Fruit fly (Drosophila melanogaster): ENCODE data around the gene ringer.

Gene ringer

dm6 chr3L:16334876-16335275 is 24.4 kb downstream of the ringer start:
- no peak for TF ChIP-seq br (GFP tag; optimal IDR thresholded peaks at IDR 0.05)
- no peak for TF ChIP-seq tai (GFP tag; optimal IDR thresholded peaks at IDR 0.05)
- TF ChIP-seq Hnf4 (GFP tag; optimal IDR thresholded peaks at IDR 0.05): no peak
- TF ChIP-seq Jra (GFP tag; optimal IDR thresholded peaks at IDR 0.05): no peak
- peak; percentile 39 for TF ChIP-seq Dif (GFP tag; optimal IDR thresholded peaks at IDR 0.05; ENCODE audit: partially characterized antibody)
- TF ChIP-seq Vsx2 (GFP tag; optimal IDR thresholded peaks at IDR 0.05; ENCODE audit: partially characterized antibody): peak; percentile 58
- TF ChIP-seq Myc (optimal IDR thresholded peaks at IDR 0.05): peak; percentile 80
- TF ChIP-seq usp (GFP tag; optimal IDR thresholded peaks at IDR 0.05): no peak
- TF ChIP-seq Sp1 (GFP tag; optimal IDR thresholded peaks at IDR 0.05): no peak
- no peak for TF ChIP-seq psq (GFP tag; optimal IDR thresholded peaks at IDR 0.05)
- peak; percentile 79 for TF ChIP-seq N (GFP tag; optimal IDR thresholded peaks at IDR 0.05)
- TF ChIP-seq Rel (GFP tag; optimal IDR thresholded peaks at IDR 0.05): no peak
- TF ChIP-seq Rel (tag; optimal IDR thresholded peaks at IDR 0.05): no peak
- TF ChIP-seq Dfd (GFP tag; optimal IDR thresholded peaks at IDR 0.05): no peak

dm6 chr3L:16333013-16333412 is 26.2 kb downstream of the ringer start, which contains the start of gene CG13056:
TSS of gene CG13056 (plus strand) at chr3L:16333313.
- TF ChIP-seq OdsH (GFP tag; optimal IDR thresholded peaks at IDR 0.05): no peak
- TF ChIP-seq Sp1 (GFP tag; optimal IDR thresholded peaks at IDR 0.05): no peak
- TF ChIP-seq Vsx2 (GFP tag; optimal IDR thresholded peaks at IDR 0.05; ENCODE audit: partially characterized antibody): no peak
- no peak for TF ChIP-seq dl (GFP tag; optimal IDR thresholded peaks at IDR 0.05; ENCODE audit: insufficient read depth in 1 of 2, partially characterized antibody in 2 of 2)
- TF ChIP-seq rgr (GFP tag; optimal IDR thresholded peaks at IDR 0.05): no peak
- no peak for TF ChIP-seq pan (optimal IDR thresholded peaks at IDR 0.05)
- TF ChIP-seq Mio (GFP tag; optimal IDR thresholded peaks at IDR 0.05): no peak
- TF ChIP-seq jim (GFP tag; optimal IDR thresholded peaks at IDR 0.05): no peak
- TF ChIP-seq N (GFP tag; optimal IDR thresholded peaks at IDR 0.05): no peak
- no peak for TF ChIP-seq sage (GFP tag; optimal IDR thresholded peaks at IDR 0.05)
- no peak for TF ChIP-seq CG32264 (GFP tag; optimal IDR thresholded peaks at IDR 0.05)
- no peak for TF ChIP-seq CG9705 (GFP tag; optimal IDR thresholded peaks at IDR 0.05)
- no peak for TF ChIP-seq dmrt93B (GFP tag; optimal IDR thresholded peaks at IDR 0.05)
- TF ChIP-seq Myc (optimal IDR thresholded peaks at IDR 0.05): no peak
- TF ChIP-seq GATAd (GFP tag; optimal IDR thresholded peaks at IDR 0.05): no peak
- TF ChIP-seq sv (GFP tag; optimal IDR thresholded peaks at IDR 0.05): no peak
- no peak for TF ChIP-seq lola (GFP tag; optimal IDR thresholded peaks at IDR 0.05)

dm6 chr3L:16331633-16332032 is 27.6 kb downstream of the ringer start, which contains the start of gene retinin:
TSS of gene retinin (plus strand) at chr3L:16331933.
- TF ChIP-seq pan (optimal IDR thresholded peaks at IDR 0.05): no peak
- no peak for TF ChIP-seq HLH106 (tag; optimal IDR thresholded peaks at IDR 0.05)
- no peak for TF ChIP-seq dmrt93B (GFP tag; optimal IDR thresholded peaks at IDR 0.05)
- TF ChIP-seq Dfd (GFP tag; optimal IDR thresholded peaks at IDR 0.05): no peak
- no peak for TF ChIP-seq lola (GFP tag; optimal IDR thresholded peaks at IDR 0.05)
- no peak for TF ChIP-seq dl (GFP tag; optimal IDR thresholded peaks at IDR 0.05; ENCODE audit: insufficient read depth in 1 of 2, partially characterized antibody in 2 of 2)
- TF ChIP-seq fru (GFP tag; optimal IDR thresholded peaks at IDR 0.05): no peak
- TF ChIP-seq Dif (GFP tag; optimal IDR thresholded peaks at IDR 0.05; ENCODE audit: partially characterized antibody): no peak
- no peak for TF ChIP-seq jim (GFP tag; optimal IDR thresholded peaks at IDR 0.05)
- no peak for TF ChIP-seq CG32264 (GFP tag; optimal IDR thresholded peaks at IDR 0.05)
- no peak for TF ChIP-seq Abd-B (GFP tag; optimal IDR thresholded peaks at IDR 0.05)
- TF ChIP-seq brk (GFP tag; optimal IDR thresholded peaks at IDR 0.05): no peak
- TF ChIP-seq Mio (GFP tag; optimal IDR thresholded peaks at IDR 0.05): no peak
- TF ChIP-seq ey (GFP tag; optimal IDR thresholded peaks at IDR 0.05): no peak

DNA sequence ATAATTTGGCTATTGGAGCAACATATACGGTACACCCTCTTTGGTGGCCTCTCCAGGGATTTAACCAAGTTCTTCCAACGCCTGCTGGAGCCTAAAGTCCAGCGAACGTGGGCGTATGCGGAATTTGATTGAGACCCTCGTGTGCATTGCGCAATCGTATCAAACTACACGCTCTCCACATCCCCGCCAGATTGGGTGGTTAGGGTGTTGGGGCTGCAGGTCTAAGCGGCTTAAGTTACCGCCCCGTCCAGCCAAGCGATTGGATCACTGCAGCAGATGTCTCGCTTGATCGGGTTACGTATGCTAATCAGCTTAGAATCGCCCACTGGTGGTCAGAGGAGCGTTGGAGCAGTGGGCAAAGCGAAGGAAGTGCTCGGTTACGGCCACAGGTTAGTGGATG is 28.5 kb downstream of the ringer start, which contains the start of gene CG33060:
TSS of gene CG33060 (plus strand) at position 301 of the 400 bp plus-strand sequence.
- TF ChIP-seq dsf (GFP tag; optimal IDR thresholded peaks at IDR 0.05; ENCODE audit: borderline replicate concordance): no peak

dm6 chr3L:16329495-16329894 is 29.7 kb downstream of the ringer start, which contains the start of gene CG33061:
TSS of gene CG33061 (plus strand) at chr3L:16329795.
- TF ChIP-seq Myc (optimal IDR thresholded peaks at IDR 0.05) (no peak), brk (GFP tag; optimal IDR thresholded peaks at IDR 0.05) (no peak), HLH106 (tag; optimal IDR thresholded peaks at IDR 0.05) (no peak), Jra (GFP tag; optimal IDR thresholded peaks at IDR 0.05) (no peak), br (GFP tag; optimal IDR thresholded peaks at IDR 0.05) (no peak), fru (GFP tag; optimal IDR thresholded peaks at IDR 0.05) (no peak), dl (GFP tag; optimal IDR thresholded peaks at IDR 0.05; ENCODE audit: insufficient read depth in 1 of 2, partially characterized antibody in 2 of 2) (no peak), foxo (GFP tag; optimal IDR thresholded peaks at IDR 0.05) (no peak), usp (GFP tag; optimal IDR thresholded peaks at IDR 0.05) (no peak), ey (GFP tag; optimal IDR thresholded peaks at IDR 0.05) (no peak), dsf (GFP tag; optimal IDR thresholded peaks at IDR 0.05; ENCODE audit: borderline replicate concordance) (no peak), Vsx2 (GFP tag; optimal IDR thresholded peaks at IDR 0.05; ENCODE audit: partially characterized antibody) (no peak), lola (GFP tag; optimal IDR thresholded peaks at IDR 0.05) (no peak), psq (GFP tag; optimal IDR thresholded peaks at IDR 0.05) (no peak), Mio (GFP tag; optimal IDR thresholded peaks at IDR 0.05) (no peak), pan (optimal IDR thresholded peaks at IDR 0.05) (no peak), OdsH (GFP tag; optimal IDR thresholded peaks at IDR 0.05) (no peak)

Data from whole organism, wandering third instar larva.